Worm (Caenorhabditis elegans): Measurements from ENCODE around the gene npr-2.

Gene npr-2

ce11 chrIV:9618015-9618414, 38.1 kb upstream of the npr-2 start:
- TF ChIP-seq aly-1 (tag; optimal IDR thresholded peaks at IDR 0.05) (no peak), F13C5.2 (tag; optimal IDR thresholded peaks at IDR 0.05) (no peak), ceh-13 (GFP tag; optimal IDR thresholded peaks at IDR 0.05) (no peak), tra-4 (tag; optimal IDR thresholded peaks at IDR 0.05) (no peak), ets-7 (tag; optimal IDR thresholded peaks at IDR 0.05) (no peak), scrt-1 (GFP tag; IDR thresholded peaks at IDR 0.05) (no peak), tbx-37 (GFP tag; conservative IDR thresholded peaks at IDR 0.05) (no peak), ama-1 (optimal IDR thresholded peaks at IDR 0.05) (no peak), hmbx-1 (tag; optimal IDR thresholded peaks at IDR 0.05) (no peak), sea-1 (GFP tag; conservative IDR thresholded peaks at IDR 0.05) (no peak), tbx-11 (GFP tag; IDR thresholded peaks at IDR 0.05) (no peak), hnd-1 (tag; optimal IDR thresholded peaks at IDR 0.05) (no peak), B0310.2 (tag; optimal IDR thresholded peaks at IDR 0.05) (no peak), flt-1 (GFP tag; IDR thresholded peaks at IDR 0.05) (no peak), ceh-36 (tag; optimal IDR thresholded peaks at IDR 0.05) (no peak), pes-1 (GFP tag; IDR thresholded peaks at IDR 0.05) (no peak), hmg-4 (GFP tag; optimal IDR thresholded peaks at IDR 0.05) (no peak)

ce11 chrIV:9617358-9617757, 37.4 kb upstream of the npr-2 start:
- TF ChIP-seq ceh-36 (tag; optimal IDR thresholded peaks at IDR 0.05) = no peak
- no peak for TF ChIP-seq F13C5.2 (tag; optimal IDR thresholded peaks at IDR 0.05)
- no peak for TF ChIP-seq aly-1 (tag; optimal IDR thresholded peaks at IDR 0.05)
- TF ChIP-seq tbx-11 (GFP tag; IDR thresholded peaks at IDR 0.05) = no peak
- no peak for TF ChIP-seq tra-4 (tag; optimal IDR thresholded peaks at IDR 0.05)
- no peak for TF ChIP-seq hmg-4 (GFP tag; optimal IDR thresholded peaks at IDR 0.05)
- no peak for TF ChIP-seq ama-1 (optimal IDR thresholded peaks at IDR 0.05)
- TF ChIP-seq ets-7 (tag; optimal IDR thresholded peaks at IDR 0.05) = no peak
- no peak for TF ChIP-seq tbx-37 (GFP tag; conservative IDR thresholded peaks at IDR 0.05)
- TF ChIP-seq B0310.2 (tag; optimal IDR thresholded peaks at IDR 0.05) = no peak
- no peak for TF ChIP-seq hmbx-1 (tag; optimal IDR thresholded peaks at IDR 0.05)
- no peak for TF ChIP-seq pes-1 (GFP tag; IDR thresholded peaks at IDR 0.05)
- no peak for TF ChIP-seq flt-1 (GFP tag; IDR thresholded peaks at IDR 0.05)
- no peak for TF ChIP-seq ceh-13 (GFP tag; optimal IDR thresholded peaks at IDR 0.05)
- TF ChIP-seq scrt-1 (GFP tag; IDR thresholded peaks at IDR 0.05) = no peak
- no peak for TF ChIP-seq hnd-1 (tag; optimal IDR thresholded peaks at IDR 0.05)

- TF ChIP-seq tra-4 (tag; optimal IDR thresholded peaks at IDR 0.05) = no peak
- no peak for TF ChIP-seq tbx-37 (GFP tag; conservative IDR thresholded peaks at IDR 0.05)
- no peak for TF ChIP-seq F13C5.2 (tag; optimal IDR thresholded peaks at IDR 0.05)
- TF ChIP-seq aly-1 (tag; optimal IDR thresholded peaks at IDR 0.05) = no peak
- TF ChIP-seq ets-7 (tag; optimal IDR thresholded peaks at IDR 0.05) = no peak
- TF ChIP-seq hmg-4 (GFP tag; optimal IDR thresholded peaks at IDR 0.05) = no peak
Observed at ce11 chrIV:9615511-9615910, 35.6 kb upstream of the npr-2 start.

- TF ChIP-seq ama-1 (optimal IDR thresholded peaks at IDR 0.05) (no peak), F13C5.2 (tag; optimal IDR thresholded peaks at IDR 0.05) (no peak), hnd-1 (tag; optimal IDR thresholded peaks at IDR 0.05) (no peak), ets-7 (tag; optimal IDR thresholded peaks at IDR 0.05) (no peak), sea-1 (GFP tag; conservative IDR thresholded peaks at IDR 0.05) (no peak), hmbx-1 (tag; optimal IDR thresholded peaks at IDR 0.05) (no peak), pes-1 (GFP tag; IDR thresholded peaks at IDR 0.05) (no peak), tbx-37 (GFP tag; conservative IDR thresholded peaks at IDR 0.05) (no peak), tbx-11 (GFP tag; IDR thresholded peaks at IDR 0.05) (no peak), ceh-13 (GFP tag; optimal IDR thresholded peaks at IDR 0.05) (no peak), B0310.2 (tag; optimal IDR thresholded peaks at IDR 0.05) (no peak), hmg-4 (GFP tag; optimal IDR thresholded peaks at IDR 0.05) (no peak), ceh-36 (tag; optimal IDR thresholded peaks at IDR 0.05) (no peak), tra-4 (tag; optimal IDR thresholded peaks at IDR 0.05) (no peak)
Observed at ce11 chrIV:9614695-9615094, 34.8 kb upstream of the npr-2 start, which contains the start of gene elt-1. Gene elt-1 (plus strand): TSS chrIV:9614995.

- no peak for TF ChIP-seq tra-4 (tag; optimal IDR thresholded peaks at IDR 0.05)
- no peak for TF ChIP-seq scrt-1 (GFP tag; IDR thresholded peaks at IDR 0.05)
- TF ChIP-seq hnd-1 (tag; optimal IDR thresholded peaks at IDR 0.05) = no peak
- no peak for TF ChIP-seq aly-1 (tag; optimal IDR thresholded peaks at IDR 0.05)
- no peak for TF ChIP-seq hmg-4 (GFP tag; optimal IDR thresholded peaks at IDR 0.05)
- no peak for TF ChIP-seq hmbx-1 (tag; optimal IDR thresholded peaks at IDR 0.05)
- TF ChIP-seq ceh-13 (GFP tag; optimal IDR thresholded peaks at IDR 0.05) = no peak
- no peak for TF ChIP-seq B0310.2 (tag; optimal IDR thresholded peaks at IDR 0.05)
- TF ChIP-seq ets-7 (tag; optimal IDR thresholded peaks at IDR 0.05) = no peak
- TF ChIP-seq ceh-36 (tag; optimal IDR thresholded peaks at IDR 0.05) = no peak
Observed at ce11 chrIV:9614060-9614459, 34.1 kb upstream of the npr-2 start.

- TF ChIP-seq flt-1 (GFP tag; IDR thresholded peaks at IDR 0.05) (no peak), pes-1 (GFP tag; IDR thresholded peaks at IDR 0.05) (no peak), aly-1 (tag; optimal IDR thresholded peaks at IDR 0.05) (no peak), sea-1 (GFP tag; conservative IDR thresholded peaks at IDR 0.05) (no peak), F13C5.2 (tag; optimal IDR thresholded peaks at IDR 0.05) (no peak), ets-7 (tag; optimal IDR thresholded peaks at IDR 0.05) (no peak), scrt-1 (GFP tag; IDR thresholded peaks at IDR 0.05) (no peak), ceh-13 (GFP tag; optimal IDR thresholded peaks at IDR 0.05) (no peak), tra-4 (tag; optimal IDR thresholded peaks at IDR 0.05) (no peak), tbx-37 (GFP tag; conservative IDR thresholded peaks at IDR 0.05) (no peak), ama-1 (optimal IDR thresholded peaks at IDR 0.05) (no peak)
Observed at ce11 chrIV:9613072-9613590, 33.2 kb upstream of the npr-2 start.

- TF ChIP-seq ceh-13 (GFP tag; optimal IDR thresholded peaks at IDR 0.05) (no peak), ceh-36 (tag; optimal IDR thresholded peaks at IDR 0.05) (no peak), tbx-11 (GFP tag; IDR thresholded peaks at IDR 0.05) (no peak), pes-1 (GFP tag; IDR thresholded peaks at IDR 0.05) (no peak), scrt-1 (GFP tag; IDR thresholded peaks at IDR 0.05) (no peak), F13C5.2 (tag; optimal IDR thresholded peaks at IDR 0.05) (no peak), hnd-1 (tag; optimal IDR thresholded peaks at IDR 0.05) (no peak), flt-1 (GFP tag; IDR thresholded peaks at IDR 0.05) (no peak), sea-1 (GFP tag; conservative IDR thresholded peaks at IDR 0.05) (no peak), hmg-4 (GFP tag; optimal IDR thresholded peaks at IDR 0.05) (no peak), tbx-37 (GFP tag; conservative IDR thresholded peaks at IDR 0.05) (no peak), hmbx-1 (tag; optimal IDR thresholded peaks at IDR 0.05) (no peak), B0310.2 (tag; optimal IDR thresholded peaks at IDR 0.05) (no peak), ets-7 (tag; optimal IDR thresholded peaks at IDR 0.05) (no peak)
Observed at ce11 chrIV:9610923-9611322, 31.0 kb upstream of the npr-2 start.

Measured in whole organism, early embryonic.